Fruit fly (Drosophila melanogaster) whole organism, prepupa: ENCODE data around the gene HP5.

Source experiments
- Blimp-1 ChIP-seq: fragments of 200-800 bp; sonication (Bioruptor generic); optimal IDR thresholded peaks from 3 replicates; lab custom pipeline; 2017; ENCODE audit warnings: missing biosample characterization, missing genetic modification characterization, mild to moderate bottlenecking, moderate library complexity, missing genetic modification reagents
- CG10631 ChIP-seq: fragments of 200-800 bp; sonication (Bioruptor generic); optimal IDR thresholded peaks from 2 replicates; lab custom pipeline; 2016; ENCODE audit warnings: missing biosample characterization, missing genetic modification characterization
- CG10669 ChIP-seq: fragments of 200-800 bp; sonication (Bioruptor generic); optimal IDR thresholded peaks from 3 replicates; lab custom pipeline; 2018; ENCODE audit warnings: missing biosample characterization, mild to moderate bottlenecking, missing genetic modification characterization, moderate library complexity
- CG11294 ChIP-seq: fragments of 200-800 bp; sonication (Bioruptor generic); IDR thresholded peaks from 2 replicates; pipeline ENCODE4 v1.3.6; 2022; ENCODE audit warnings: missing biosample characterization, missing genetic modification characterization
- CG11762 ChIP-seq: fragments of 200-800 bp; sonication (Bioruptor generic); optimal IDR thresholded peaks from 3 replicates; lab custom pipeline; 2016; ENCODE audit warnings: missing biosample characterization, missing genetic modification characterization; ENCODE audit not compliant: insufficient read depth
- CG11902 ChIP-seq: fragments of 200-800 bp; sonication (Bioruptor generic); optimal IDR thresholded peaks from 3 replicates; lab custom pipeline; 2016; ENCODE audit warnings: missing biosample characterization, missing genetic modification characterization
- CG15336 ChIP-seq: fragments of 200-800 bp; sonication (Bioruptor generic); IDR thresholded peaks from 2 replicates; pipeline ENCODE4 v1.3.6; 2022; ENCODE audit warnings: missing biosample characterization, missing genetic modification characterization
- CG1621 ChIP-seq: fragments of 200-800 bp; sonication (Bioruptor generic); optimal IDR thresholded peaks from 3 replicates; lab custom pipeline; 2018; ENCODE audit warnings: missing biosample characterization, mild to moderate bottlenecking, missing genetic modification characterization
- CG16779 ChIP-seq: fragments of 200-800 bp; sonication (Bioruptor generic); optimal IDR thresholded peaks from 3 replicates; lab custom pipeline; 2017; ENCODE audit warnings: missing biosample characterization, mild to moderate bottlenecking, missing genetic modification characterization
- CG3032 ChIP-seq: fragments of 200-800 bp; optimal IDR thresholded peaks from 2 replicates; lab custom pipeline; 2019; ENCODE audit warnings: missing biosample characterization, mild to moderate bottlenecking, missing genetic modification characterization, moderate library complexity
- CG32006 ChIP-seq: fragments of 200-800 bp; sonication (Bioruptor generic); optimal IDR thresholded peaks from 3 replicates; lab custom pipeline; 2017; ENCODE audit warnings: missing biosample characterization, mild to moderate bottlenecking, missing genetic modification characterization
- CG34406 ChIP-seq: fragments of 200-800 bp; sonication (Bioruptor generic); optimal IDR thresholded peaks from 3 replicates; lab custom pipeline; 2016; ENCODE audit warnings: missing biosample characterization, missing genetic modification characterization
- CG3919 ChIP-seq: fragments of 200-800 bp; sonication (Bioruptor generic); optimal IDR thresholded peaks from 3 replicates; lab custom pipeline; 2016; ENCODE audit warnings: missing biosample characterization, missing genetic modification characterization
- CG4318 ChIP-seq: fragments of 200-800 bp; sonication (Bioruptor generic); optimal IDR thresholded peaks from 3 replicates; lab custom pipeline; 2017; ENCODE audit warnings: missing biosample characterization, mild to moderate bottlenecking, missing genetic modification characterization
- CG6163 ChIP-seq: fragments of 200-800 bp; sonication (Bioruptor generic); IDR thresholded peaks from 3 replicates; pipeline ENCODE4 v1.3.6; 2022; ENCODE audit warnings: missing biosample characterization, missing genetic modification characterization
- CG6276 ChIP-seq: fragments of 200-800 bp; sonication (Bioruptor generic); optimal IDR thresholded peaks from 2 replicates; lab custom pipeline; 2017; ENCODE audit warnings: missing biosample characterization, mild to moderate bottlenecking, missing genetic modification characterization
- CG6792 ChIP-seq: fragments of 200-800 bp; sonication (Bioruptor generic); optimal IDR thresholded peaks from 3 replicates; lab custom pipeline; 2016; ENCODE audit warnings: missing biosample characterization, missing genetic modification characterization
- CG6808 ChIP-seq: fragments of 200-800 bp; sonication (Bioruptor generic); optimal IDR thresholded peaks from 3 replicates; lab custom pipeline; 2017; ENCODE audit warnings: missing biosample characterization, missing genetic modification characterization, mild to moderate bottlenecking, moderate library complexity, missing genetic modification reagents
- CG6854 ChIP-seq: fragments of 200-800 bp; sonication (Bioruptor generic); optimal IDR thresholded peaks from 2 replicates; lab custom pipeline; 2017; ENCODE audit warnings: missing biosample characterization, mild to moderate bottlenecking, missing genetic modification characterization
- CG7368 ChIP-seq: fragments of 200-800 bp; sonication (Bioruptor generic); optimal IDR thresholded peaks from 3 replicates; lab custom pipeline; 2016; ENCODE audit warnings: missing biosample characterization, missing genetic modification characterization
- CG8119 ChIP-seq: fragments of 200-800 bp; sonication (Bioruptor generic); IDR thresholded peaks from 3 replicates; pipeline ENCODE4 v1.3.6; 2022; ENCODE audit warnings: missing biosample characterization, missing genetic modification characterization
- CG8319 ChIP-seq: fragments of 200-800 bp; sonication (Bioruptor generic); optimal IDR thresholded peaks from 3 replicates; lab custom pipeline; 2016; ENCODE audit warnings: missing biosample characterization, missing genetic modification characterization
- CG9139 ChIP-seq: fragments of 200-800 bp; sonication (Bioruptor generic); optimal IDR thresholded peaks from 3 replicates; lab custom pipeline; 2017; ENCODE audit warnings: missing biosample characterization, mild to moderate bottlenecking, missing genetic modification characterization
- Eip75B ChIP-seq: fragments of 200-800 bp; sonication (Bioruptor generic); optimal IDR thresholded peaks from 3 replicates; lab custom pipeline; 2016; ENCODE audit warnings: missing biosample characterization, missing genetic modification characterization
- Eip78C ChIP-seq: fragments of 200-800 bp; sonication (Bioruptor generic); peaks from one replicate; lab custom pipeline; 2016; ENCODE audit warnings: missing biosample characterization, missing genetic modification characterization
- Eip93F ChIP-seq: fragments of 200-800 bp; sonication (Bioruptor generic); optimal IDR thresholded peaks from 2 replicates; lab custom pipeline; 2016; ENCODE audit warnings: missing biosample characterization, mild to moderate bottlenecking, missing genetic modification characterization
- Ets21C ChIP-seq: fragments of 200-800 bp; sonication (Bioruptor generic); optimal IDR thresholded peaks from 3 replicates; lab custom pipeline; 2016; ENCODE audit warnings: missing biosample characterization, missing genetic modification characterization
- Gug ChIP-seq: fragments of 200-800 bp; sonication (Bioruptor generic); IDR thresholded peaks from 2 replicates; pipeline ENCODE4 v1.3.6; 2022; ENCODE audit warnings: missing biosample characterization, missing genetic modification characterization
- Hr39 ChIP-seq: fragments of 200-800 bp; sonication (Bioruptor generic); optimal IDR thresholded peaks from 2 replicates; lab custom pipeline; 2016; ENCODE audit warnings: missing biosample characterization, missing genetic modification characterization
- Hr4 ChIP-seq: fragments of 200-800 bp; sonication (Bioruptor generic); optimal IDR thresholded peaks from 3 replicates; lab custom pipeline; 2016; ENCODE audit warnings: missing biosample characterization, missing genetic modification characterization
- Met ChIP-seq: fragments of 200-800 bp; sonication (Bioruptor generic); optimal IDR thresholded peaks from 3 replicates; lab custom pipeline; 2016; ENCODE audit warnings: missing biosample characterization, missing genetic modification characterization
- OdsH ChIP-seq: fragments of 200-800 bp; sonication (Bioruptor generic); optimal IDR thresholded peaks from 3 replicates; lab custom pipeline; 2016; ENCODE audit warnings: missing biosample characterization, missing genetic modification characterization
- Smox ChIP-seq: fragments of 200-800 bp; sonication (Bioruptor generic); optimal IDR thresholded peaks from 3 replicates; lab custom pipeline; 2016; ENCODE audit warnings: missing biosample characterization, missing genetic modification characterization
- Sox102F ChIP-seq: fragments of 200-800 bp; sonication (Bioruptor generic); optimal IDR thresholded peaks from 2 replicates; lab custom pipeline; 2016; ENCODE audit warnings: missing biosample characterization, mild to moderate bottlenecking, missing genetic modification characterization
- Sox14 ChIP-seq: fragments of 200-800 bp; sonication (Bioruptor generic); optimal IDR thresholded peaks from 3 replicates; lab custom pipeline; 2016; ENCODE audit warnings: missing biosample characterization, missing genetic modification characterization
- achi ChIP-seq: fragments of 200-800 bp; sonication (Bioruptor generic); optimal IDR thresholded peaks from 3 replicates; lab custom pipeline; 2016; ENCODE audit warnings: missing biosample characterization, missing genetic modification characterization
- acj6 ChIP-seq: fragments of 200-800 bp; sonication (Bioruptor generic); optimal IDR thresholded peaks from 3 replicates; lab custom pipeline; 2016; ENCODE audit warnings: missing biosample characterization, missing genetic modification characterization
- cyc ChIP-seq: fragments of 200-800 bp; sonication (Bioruptor generic); optimal IDR thresholded peaks from 3 replicates; lab custom pipeline; 2016; ENCODE audit warnings: missing biosample characterization, missing genetic modification characterization
- dac ChIP-seq: fragments of 200-800 bp; sonication (Bioruptor generic); optimal IDR thresholded peaks from 2 replicates; lab custom pipeline; 2017; ENCODE audit warnings: missing biosample characterization, mild to moderate bottlenecking, missing genetic modification characterization
- eg ChIP-seq: fragments of 200-800 bp; sonication (Bioruptor generic); IDR thresholded peaks from 3 replicates; pipeline ENCODE4 v1.3.6; 2022; ENCODE audit warnings: missing biosample characterization, missing genetic modification characterization
- esn ChIP-seq: fragments of 200-800 bp; sonication (Bioruptor generic); optimal IDR thresholded peaks from 2 replicates; lab custom pipeline; 2016; ENCODE audit warnings: missing biosample characterization, mild to moderate bottlenecking, missing genetic modification characterization, moderate library complexity
- fd59A ChIP-seq: fragments of 200-800 bp; sonication (Bioruptor generic); optimal IDR thresholded peaks from 2 replicates; lab custom pipeline; 2017; ENCODE audit warnings: missing biosample characterization, mild to moderate bottlenecking, missing genetic modification characterization, missing genetic modification reagents
- fd85E ChIP-seq: fragments of 200-800 bp; sonication (Bioruptor generic); optimal IDR thresholded peaks from 3 replicates; lab custom pipeline; 2016; ENCODE audit warnings: missing biosample characterization, missing genetic modification characterization
- fkh ChIP-seq: fragments of 200-800 bp; sonication (Bioruptor generic); optimal IDR thresholded peaks from 3 replicates; lab custom pipeline; 2017; ENCODE audit warnings: missing biosample characterization, mild to moderate bottlenecking, missing genetic modification characterization, moderate library complexity
- lz ChIP-seq: fragments of 200-800 bp; sonication (Bioruptor generic); optimal IDR thresholded peaks from 3 replicates; lab custom pipeline; 2016; ENCODE audit warnings: missing biosample characterization, missing genetic modification characterization
- net ChIP-seq: fragments of 200-800 bp; sonication (Bioruptor generic); optimal IDR thresholded peaks from 3 replicates; lab custom pipeline; 2016; ENCODE audit warnings: missing biosample characterization, missing genetic modification characterization
- pdm3 ChIP-seq: fragments of 200-800 bp; sonication (Bioruptor generic); optimal IDR thresholded peaks from 3 replicates; lab custom pipeline; 2016; ENCODE audit warnings: missing biosample characterization, missing genetic modification characterization
- salr ChIP-seq, 2 experiments: fragments of 200-800 bp; sonication (Bioruptor generic); optimal IDR thresholded peaks; 3 replicates each; lab custom pipeline; 2016 to 2018; ENCODE audit warnings: missing biosample characterization in 2 of 2, missing genetic modification characterization in 2 of 2, mild to moderate bottlenecking in 1 of 2
- ss ChIP-seq, 2 experiments: fragments of 200-800 bp; sonication (Bioruptor generic); optimal IDR thresholded peaks; 2 replicates in 1 of 2; 3 replicates in 1 of 2; lab custom pipeline; 2017 to 2018; ENCODE audit warnings: mild to moderate bottlenecking in 2 of 2, missing biosample characterization in 2 of 2, missing genetic modification characterization in 2 of 2, moderate library complexity in 1 of 2
- svp ChIP-seq: fragments of 200-800 bp; sonication (Bioruptor generic); peaks from one replicate; lab custom pipeline; 2016; ENCODE audit warnings: missing biosample characterization, missing genetic modification characterization
- topi ChIP-seq: fragments of 200-800 bp; sonication (Bioruptor generic); optimal IDR thresholded peaks from 3 replicates; lab custom pipeline; 2016; ENCODE audit warnings: missing biosample characterization, missing genetic modification characterization
- vri ChIP-seq: fragments of 200-800 bp; sonication (Bioruptor generic); optimal IDR thresholded peaks from 3 replicates; lab custom pipeline; 2016; ENCODE audit warnings: missing biosample characterization, mild to moderate bottlenecking, missing genetic modification characterization

HP5 gene

dm6 chrX:11452846-11453391 is 1.7 kb upstream of the HP5 start:
- TF ChIP-seq CG32006 (GFP tag; lab: Kevin White, UChicago) (peak; percentile 91), Hr39 (GFP tag; lab: Kevin White, UChicago) (peak; percentile 68), CG6854 (GFP tag; lab: Kevin White, UChicago) (no peak), CG3919 (GFP tag; lab: Kevin White, UChicago) (peak; percentile 87), CG15336 (GFP tag; lab: Robert Waterston, UW) (peak; percentile 93), pdm3 (GFP tag; lab: Kevin White, UChicago) (peak; percentile 88), CG6792 (GFP tag; lab: Kevin White, UChicago) (peak; percentile 74), CG10631 (GFP tag; lab: Kevin White, UChicago) (peak; percentile 84), Met (peak; percentile 82), CG8119 (GFP tag; lab: Robert Waterston, UW) (peak; percentile 92), Eip78C (GFP tag; lab: Kevin White, UChicago) (peak; percentile 94), ss (GFP tag; optimal IDR thresholded peaks at IDR 0.05; lab: Kevin White, UChicago) (peak; percentile 68 to 77), CG11762 (GFP tag; lab: Kevin White, UChicago) (peak; percentile 74), acj6 (GFP tag; lab: Kevin White, UChicago) (peak; percentile 87), CG11294 (GFP tag; lab: Robert Waterston, UW) (peak; percentile 80), CG11902 (GFP tag; lab: Kevin White, UChicago) (peak; percentile 55), Ets21C (peak; percentile 56), fd85E (GFP tag; lab: Kevin White, UChicago) (peak; percentile 56), CG4318 (GFP tag; lab: Kevin White, UChicago) (peak; percentile 89), Hr4 (peak; percentile 94), svp (GFP tag; lab: Kevin White, UChicago) (peak; percentile 86), dac (GFP tag; lab: Kevin White, UChicago) (peak; percentile 88), CG34406 (peak; percentile 71), salr (GFP tag; optimal IDR thresholded peaks at IDR 0.05; lab: Kevin White, UChicago) (peak; percentile 58 to 66), Sox14 (GFP tag; lab: Kevin White, UChicago) (peak; percentile 83), OdsH (GFP tag; lab: Kevin White, UChicago) (peak; percentile 77), fd59A (GFP tag; lab: Kevin White, UChicago) (peak; percentile 63), Eip75B (GFP tag; lab: Kevin White, UChicago) (peak; percentile 88), fkh (GFP tag; lab: Kevin White, UChicago) (no peak), Smox (peak; percentile 69), CG9139 (GFP tag; lab: Kevin White, UChicago) (peak; percentile 73), CG6276 (peak; percentile 84), CG3032 (tag; lab: Kevin White, UChicago) (peak; percentile 78), topi (GFP tag; lab: Kevin White, UChicago) (peak; percentile 80), CG16779 (tag; lab: Kevin White, UChicago) (peak; percentile 82), Gug (GFP tag; lab: Robert Waterston, UW) (peak; percentile 90), net (peak; percentile 88), Eip93F (no peak), cyc (peak; percentile 70), CG6808 (peak; percentile 68), Sox102F (GFP tag; lab: Kevin White, UChicago) (peak; percentile 66), lz (GFP tag; lab: Kevin White, UChicago) (peak; percentile 75), CG1621 (tag; lab: Kevin White, UChicago) (peak; percentile 80), CG7368 (peak; percentile 83), CG6163 (GFP tag; lab: Robert Waterston, UW) (peak; percentile 96), Blimp-1 (GFP tag; lab: Kevin White, UChicago) (no peak), achi (GFP tag; lab: Kevin White, UChicago) (peak; percentile 86), vri (peak; percentile 57), esn (peak; percentile 77), CG8319 (GFP tag; lab: Kevin White, UChicago) (peak; percentile 62), CG10669 (peak; percentile 82), eg (GFP tag; lab: Robert Waterston, UW) (peak; percentile 96)
